Worm (Caenorhabditis elegans): Measurements from ENCODE around the gene F59G1.4.

DNA sequence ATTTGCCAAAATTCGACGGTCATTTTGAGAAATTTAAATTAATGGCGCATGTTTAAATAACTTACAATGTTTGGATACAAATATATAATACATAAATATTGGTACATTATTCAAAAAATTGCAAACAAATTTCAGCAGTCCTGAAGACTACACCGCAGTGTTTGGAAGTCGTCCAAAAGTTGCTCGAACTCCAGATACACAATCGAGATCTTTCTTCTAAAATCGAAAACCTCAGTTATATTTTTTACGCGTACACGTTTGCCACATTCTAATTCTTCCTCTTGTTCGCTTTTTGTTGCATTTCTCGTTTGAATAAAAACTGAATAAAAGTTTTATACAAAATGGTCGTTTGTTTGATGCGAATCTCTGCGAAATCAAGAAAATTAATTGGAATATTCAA is 8.3 kb downstream of the F59G1.4 start, which contains the start of gene tsp-18:
- TF ChIP-seq elt-2 (tag; optimal IDR thresholded peaks at IDR 0.05) (no peak), nhr-77 (tag; optimal IDR thresholded peaks at IDR 0.05) (no peak), jun-1 (tag; optimal IDR thresholded peaks at IDR 0.05) (no peak), mdl-1 (tag; optimal IDR thresholded peaks at IDR 0.05) (no peak), nhr-28 (tag; optimal IDR thresholded peaks at IDR 0.05) (no peak), tbx-2 (tag; optimal IDR thresholded peaks at IDR 0.05) (no peak), ama-1 (optimal IDR thresholded peaks at IDR 0.05) (no peak), mml-1 (tag; optimal IDR thresholded peaks at IDR 0.05) (no peak), skn-1 (tag; optimal IDR thresholded peaks at IDR 0.05) (no peak), zag-1 (tag; optimal IDR thresholded peaks at IDR 0.05) (no peak), unc-62 (GFP tag; optimal IDR thresholded peaks at IDR 0.05) (no peak), daf-12 (tag; optimal IDR thresholded peaks at IDR 0.05) (no peak)

Measured in whole organism, L3 larva.